Worm (Caenorhabditis elegans): ENCODE measurements around the gene W06G6.20.
A peak's percentile ranks its signal among the peaks of the same experiment; 100 is the strongest.

The W06G6.20 gene

DNA sequence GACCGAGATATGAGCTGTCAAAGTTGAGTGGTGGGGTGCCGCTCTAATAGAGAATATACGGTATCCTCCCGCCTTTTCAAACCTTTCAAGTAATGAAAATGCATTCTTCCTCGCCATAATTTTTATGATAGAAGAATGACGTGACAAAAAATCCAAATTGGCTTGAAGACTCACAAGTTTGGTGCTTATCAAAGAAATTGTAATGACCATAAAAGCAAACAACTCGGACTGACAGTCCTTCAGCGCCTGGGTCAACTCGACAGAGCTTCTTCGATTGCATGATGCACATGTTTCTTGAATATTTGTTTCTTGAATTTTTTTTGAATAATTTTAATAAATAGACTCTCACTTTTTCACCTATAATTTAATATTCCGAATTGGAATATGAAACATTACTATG lies 42.7 kb downstream of the W06G6.20 start:
- TF ChIP-seq unc-86 (tag; optimal IDR thresholded peaks at IDR 0.05) (no peak), efl-1 (optimal IDR thresholded peaks at IDR 0.05) (no peak), efl-1 (GFP tag; optimal IDR thresholded peaks at IDR 0.05 in 1 of 2) (peak in 1 of 2 experiments; percentile 42), nhr-85 (tag) (no peak), ceh-8 (GFP tag; optimal IDR thresholded peaks at IDR 0.05) (no peak), hpl-2 (GFP tag; optimal IDR thresholded peaks at IDR 0.05) (no peak), C34B4.2 (tag; optimal IDR thresholded peaks at IDR 0.05) (no peak), lin-14 (GFP tag; optimal IDR thresholded peaks at IDR 0.05) (peak; percentile 2), sptf-1 (tag; optimal IDR thresholded peaks at IDR 0.05) (no peak), lir-3 (tag; optimal IDR thresholded peaks at IDR 0.05; ENCODE audit: poor library complexity) (no peak), elt-2 (tag; optimal IDR thresholded peaks at IDR 0.05) (peak; percentile 37), vab-15 (tag; optimal IDR thresholded peaks at IDR 0.05) (no peak)

DNA sequence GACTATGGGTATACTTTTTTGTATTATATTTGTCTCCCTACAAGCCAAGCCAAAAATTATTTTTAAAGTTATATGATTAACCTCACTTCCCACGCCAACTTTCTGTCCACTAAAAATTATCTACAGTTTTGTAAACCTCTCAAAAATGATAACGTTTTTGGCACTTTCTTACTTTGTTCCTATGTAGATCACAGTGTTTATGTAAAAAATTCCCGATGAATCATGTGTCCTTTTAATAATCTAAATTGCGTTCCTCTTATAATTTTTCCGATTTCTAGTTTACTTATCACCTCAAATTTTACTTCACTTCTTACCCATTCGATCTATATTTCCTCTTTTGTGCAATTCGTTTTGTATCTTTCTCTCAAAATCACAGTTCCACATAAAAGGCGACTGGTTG lies 43.9 kb downstream of the W06G6.20 start:
- no peak for TF ChIP-seq Y116A8C.19 (tag; optimal IDR thresholded peaks at IDR 0.05; ENCODE audit: borderline replicate concordance)
- TF ChIP-seq ceh-8 (GFP tag; optimal IDR thresholded peaks at IDR 0.05) = no peak
- no peak for TF ChIP-seq aly-2 (tag; optimal IDR thresholded peaks at IDR 0.05)
- no peak for TF ChIP-seq nhr-77 (tag; optimal IDR thresholded peaks at IDR 0.05)

DNA sequence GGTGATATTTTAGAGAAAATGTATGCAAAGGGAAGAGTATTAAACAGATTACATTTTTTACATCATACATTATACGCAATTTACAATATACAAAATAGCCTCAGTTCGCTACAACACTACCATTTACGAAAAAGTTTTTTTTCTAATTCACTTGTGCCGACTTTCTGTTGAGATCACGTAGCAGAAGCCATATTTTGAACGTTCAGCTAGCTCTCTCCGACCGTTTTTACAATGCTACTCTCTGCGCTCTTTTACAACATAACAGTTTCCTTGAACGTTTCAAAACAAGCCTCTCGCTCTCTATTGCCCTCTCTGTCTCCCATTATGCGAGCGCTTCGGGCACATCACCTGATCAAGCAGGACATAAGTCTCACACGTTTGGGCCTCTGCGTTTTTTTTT lies 45.1 kb downstream of the W06G6.20 start, which contains the start of gene T03E6.8:
Gene T03E6.8, minus strand, starts transcription at position 101 of the 400 bp plus-strand sequence.
- TF ChIP-seq efl-1 (optimal IDR thresholded peaks at IDR 0.05) = no peak
- peak in 1 of 2 experiments; percentile 3 for TF ChIP-seq efl-1 (GFP tag; optimal IDR thresholded peaks at IDR 0.05 in 1 of 2)
- TF ChIP-seq sptf-1 (tag; optimal IDR thresholded peaks at IDR 0.05) = no peak
- TF ChIP-seq nhr-237 (tag; optimal IDR thresholded peaks at IDR 0.05) = no peak
- TF ChIP-seq fkh-4 (tag; optimal IDR thresholded peaks at IDR 0.05; ENCODE audit: borderline replicate concordance) = no peak
- no peak for TF ChIP-seq nhr-20 (tag; optimal IDR thresholded peaks at IDR 0.05)
- TF ChIP-seq unc-98 (GFP tag; IDR thresholded peaks at IDR 0.05) = no peak
- no peak for TF ChIP-seq ceh-8 (GFP tag; optimal IDR thresholded peaks at IDR 0.05)

DNA sequence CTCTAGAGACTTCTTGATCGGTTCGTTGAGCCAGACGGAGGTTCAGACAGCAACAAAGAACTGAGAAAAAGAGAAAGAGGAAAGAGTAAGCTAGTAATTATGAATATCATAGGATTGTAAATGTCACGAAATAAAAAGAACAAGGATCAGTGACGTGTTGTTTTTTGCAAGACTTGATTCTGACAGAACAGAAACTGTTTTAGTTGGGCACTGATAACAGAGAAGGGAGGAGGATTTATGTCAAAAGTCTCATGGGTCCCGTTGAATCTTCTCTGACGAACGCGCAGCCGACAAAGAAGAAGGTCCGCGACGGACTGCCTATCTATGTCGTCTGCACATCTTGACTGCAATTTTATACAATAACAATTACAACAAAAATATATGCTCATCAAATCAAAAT lies 47.5 kb downstream of the W06G6.20 start, which contains the start of gene T03E6.9:
Gene T03E6.9, minus strand, starts transcription at position 101 of the 400 bp plus-strand sequence.
- no peak for TF ChIP-seq pag-3 (tag; optimal IDR thresholded peaks at IDR 0.05; ENCODE audit: borderline replicate concordance, insufficient read depth)
- no peak for TF ChIP-seq swsn-7 (tag; optimal IDR thresholded peaks at IDR 0.05)
- no peak for TF ChIP-seq lin-15B (tag; optimal IDR thresholded peaks at IDR 0.05)
- no peak for TF ChIP-seq unc-98 (GFP tag; IDR thresholded peaks at IDR 0.05)

DNA sequence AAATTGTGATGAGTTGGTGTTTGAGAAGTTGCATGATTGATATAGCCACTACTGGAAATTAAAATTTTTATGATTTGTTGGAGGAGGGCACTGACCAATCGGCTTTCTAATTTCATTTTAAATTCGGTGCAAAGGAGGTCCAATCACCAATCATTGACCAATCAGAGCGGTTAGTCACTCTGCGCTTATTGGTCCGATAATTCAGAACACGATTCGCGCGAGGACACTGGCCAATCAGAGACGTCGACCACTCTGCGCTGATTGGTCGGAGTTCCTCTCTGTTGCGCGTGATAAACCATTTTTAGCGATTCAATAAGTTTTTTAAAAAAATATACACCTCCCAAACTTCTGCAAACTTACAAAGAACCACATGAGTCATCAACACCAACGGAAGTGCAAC lies 48.3 kb downstream of the W06G6.20 start:
- TF ChIP-seq fkh-4 (tag; optimal IDR thresholded peaks at IDR 0.05; ENCODE audit: borderline replicate concordance) (no peak), unc-62 (GFP tag; optimal IDR thresholded peaks at IDR 0.05) (no peak), lsy-2 (tag; optimal IDR thresholded peaks at IDR 0.05) (no peak), ztf-11 (tag; optimal IDR thresholded peaks at IDR 0.05) (no peak), dsc-1 (tag; optimal IDR thresholded peaks at IDR 0.05) (peak; percentile 10)

DNA sequence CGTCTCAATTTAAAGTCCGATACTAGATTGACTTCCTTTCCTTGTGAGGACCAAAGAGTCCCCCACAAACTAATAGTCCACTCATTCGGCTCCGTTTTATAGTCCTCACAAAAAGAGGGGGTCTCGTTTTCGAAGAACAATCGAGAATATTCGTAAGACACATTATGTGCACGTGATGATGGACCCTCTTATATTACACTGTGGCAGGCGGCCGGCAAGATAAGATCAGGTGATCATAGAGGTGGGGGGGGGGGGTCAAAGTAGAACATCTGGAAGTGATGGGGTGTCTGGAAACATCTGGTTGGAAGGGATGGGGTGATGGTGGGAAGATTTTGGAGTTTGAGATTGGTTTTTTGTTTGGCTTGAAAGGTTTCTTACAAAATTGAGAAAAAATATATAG lies 49.7 kb downstream of the W06G6.20 start:
- TF ChIP-seq aly-2 (tag; optimal IDR thresholded peaks at IDR 0.05) = no peak
- TF ChIP-seq nhr-71 (tag; optimal IDR thresholded peaks at IDR 0.05) = peak; percentile 47
- TF ChIP-seq tlp-1 (tag; optimal IDR thresholded peaks at IDR 0.05) = no peak
- no peak for TF ChIP-seq nhr-77 (tag; optimal IDR thresholded peaks at IDR 0.05)
- peak; percentile 66 for TF ChIP-seq nhr-19 (GFP tag; conservative IDR thresholded peaks at IDR 0.05)
- peak; percentile 65 for TF ChIP-seq rnt-1 (tag; optimal IDR thresholded peaks at IDR 0.05)
- peak; percentile 33; the same call in 1 of the 2 replicates for TF ChIP-seq unc-98 (GFP tag; IDR thresholded peaks at IDR 0.05)
- peak; percentile 73 for TF ChIP-seq fkh-4 (tag; optimal IDR thresholded peaks at IDR 0.05; ENCODE audit: borderline replicate concordance)
- TF ChIP-seq snu-23 (GFP tag; optimal IDR thresholded peaks at IDR 0.05) = peak; percentile 27
- peak; percentile 43 for TF ChIP-seq lin-14 (GFP tag; optimal IDR thresholded peaks at IDR 0.05)
- peak; percentile 84 for TF ChIP-seq dsc-1 (tag; optimal IDR thresholded peaks at IDR 0.05)
- TF ChIP-seq mdl-1 (tag; optimal IDR thresholded peaks at IDR 0.05) = peak in 1 of 2 experiments; percentile 54
- TF ChIP-seq pqm-1 (tag; optimal IDR thresholded peaks at IDR 0.05) = no peak
- peak; percentile 8 to 33 for TF ChIP-seq lsy-2 (tag; optimal IDR thresholded peaks at IDR 0.05)
- no peak for TF ChIP-seq hlh-17 (GFP tag; optimal IDR thresholded peaks at IDR 0.05; ENCODE audit: borderline replicate concordance)

Measured in whole organism, L1 larva.